Fruit fly (Drosophila melanogaster): Measurements from ENCODE around the gene Oga.

Gene Oga

DNA sequence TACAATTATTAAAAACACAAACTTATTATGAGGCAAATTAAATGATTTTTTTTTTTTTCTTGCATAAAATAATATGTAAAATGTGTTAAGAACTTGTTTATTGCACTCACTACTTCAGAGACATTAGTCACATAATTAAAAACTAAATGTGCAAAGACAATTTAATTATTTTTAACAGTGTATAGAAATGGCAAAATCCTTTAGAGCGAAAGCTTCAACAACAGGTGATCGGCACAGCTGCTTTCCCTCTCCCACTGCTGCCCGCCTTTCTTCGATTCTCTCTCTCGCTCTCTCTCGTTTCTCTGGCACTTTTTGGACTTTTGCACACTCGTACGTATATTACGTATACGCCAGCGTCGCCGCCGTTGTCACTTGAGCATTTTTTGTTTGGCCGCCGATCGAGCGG, 38.5 kb upstream of the Oga start (continued):
- TF ChIP-seq Elba2 (GFP tag; optimal IDR thresholded peaks at IDR 0.05), result no peak
- TF ChIP-seq HmgD (GFP tag; optimal IDR thresholded peaks at IDR 0.05), result no peak
- TF ChIP-seq Adf1 (GFP tag; IDR thresholded peaks at IDR 0.05), result no peak
- no peak for TF ChIP-seq NFAT (GFP tag; IDR thresholded peaks at IDR 0.05)
- TF ChIP-seq fd102C (GFP tag; optimal IDR thresholded peaks at IDR 0.05), result no peak
- no peak for TF ChIP-seq caup (GFP tag; optimal IDR thresholded peaks at IDR 0.05; ENCODE audit: severe bottlenecking)
- TF ChIP-seq Atf6 (GFP tag; IDR thresholded peaks at IDR 0.05), result 0 out of 2 replicates have a peak, but pooled peaks have one; percentile 37
- peak; percentile 40; the same call in 2 of the 3 replicates for TF ChIP-seq row (GFP tag; IDR thresholded peaks at IDR 0.05)
- peak; percentile 16 for TF ChIP-seq CG7839 (tag; optimal IDR thresholded peaks at IDR 0.05)
- TF ChIP-seq CG4854 (GFP tag; optimal IDR thresholded peaks at IDR 0.05), result no peak
- no peak for TF ChIP-seq Side (GFP tag; optimal IDR thresholded peaks at IDR 0.05)
- TF ChIP-seq CG43689 (GFP tag; IDR thresholded peaks at IDR 0.05), result no peak
- TF ChIP-seq Antp (GFP tag; optimal IDR thresholded peaks at IDR 0.05), result no peak
- no peak for TF ChIP-seq ATbp (GFP tag; optimal IDR thresholded peaks at IDR 0.05)
- TF ChIP-seq lmd (GFP tag; IDR thresholded peaks at IDR 0.05), result no peak
- no peak for TF ChIP-seq Neu2 (GFP tag; optimal IDR thresholded peaks at IDR 0.05; ENCODE audit: borderline replicate concordance)
- no peak for TF ChIP-seq Vsx1 (GFP tag; optimal IDR thresholded peaks at IDR 0.05)
- TF ChIP-seq CG31365 (tag; optimal IDR thresholded peaks at IDR 0.05), result no peak
- TF ChIP-seq Hr51 (GFP tag; optimal IDR thresholded peaks at IDR 0.05), result peak in 1 of 2 experiments; percentile 38
- TF ChIP-seq ind (GFP tag; optimal IDR thresholded peaks at IDR 0.05), result no peak
- no peak for TF ChIP-seq az2 (GFP tag; optimal IDR thresholded peaks at IDR 0.05)
- no peak for TF ChIP-seq gcm (GFP tag; optimal IDR thresholded peaks at IDR 0.05)
- no peak for TF ChIP-seq inv (GFP tag; IDR thresholded peaks at IDR 0.05; ENCODE audit: partially characterized antibody)
- peak; percentile 41 for TF ChIP-seq CG2120 (GFP tag; optimal IDR thresholded peaks at IDR 0.05)
- no peak for TF ChIP-seq sisA (GFP tag; IDR thresholded peaks at IDR 0.05)
- no peak for TF ChIP-seq CG17912 (GFP tag; optimal IDR thresholded peaks at IDR 0.05)
- TF ChIP-seq Nf-YC (tag; optimal IDR thresholded peaks at IDR 0.05), result no peak
- TF ChIP-seq gsb-n (tag; optimal IDR thresholded peaks at IDR 0.05), result no peak
- peak; percentile 26; the same call in 1 of the 2 replicates for TF ChIP-seq Xrp1 (GFP tag; IDR thresholded peaks at IDR 0.05)
- no peak for TF ChIP-seq CG8388 (GFP tag; optimal IDR thresholded peaks at IDR 0.05)
- TF ChIP-seq klu (GFP tag; IDR thresholded peaks at IDR 0.05), result no peak
- no peak for TF ChIP-seq CG9876 (GFP tag; optimal IDR thresholded peaks at IDR 0.05)
- TF ChIP-seq Sry-δ (GFP tag; optimal IDR thresholded peaks at IDR 0.05), result no peak
- TF ChIP-seq Rx (GFP tag; IDR thresholded peaks at IDR 0.05), result no peak
- TF ChIP-seq NK7.1 (GFP tag; optimal IDR thresholded peaks at IDR 0.05), result no peak
- no peak for TF ChIP-seq Jarid2 (GFP tag; optimal IDR thresholded peaks at IDR 0.05)
- TF ChIP-seq seq (GFP tag; IDR thresholded peaks at IDR 0.05), result 0 out of 2 replicates have a peak, but pooled peaks have one; percentile 17
- TF ChIP-seq CG6254 (GFP tag; optimal IDR thresholded peaks at IDR 0.05), result no peak
- TF ChIP-seq H15 (GFP tag; IDR thresholded peaks at IDR 0.05), result no peak
- TF ChIP-seq repo (GFP tag; optimal IDR thresholded peaks at IDR 0.05), result no peak
- TF ChIP-seq CG11695 (GFP tag; IDR thresholded peaks at IDR 0.05), result 0 out of 3 replicates have a peak, but pooled peaks have one; percentile 31
- TF ChIP-seq HLH4C (GFP tag; IDR thresholded peaks at IDR 0.05; ENCODE audit: partially characterized antibody), result no peak
- no peak for TF ChIP-seq CG1233 (GFP tag; optimal IDR thresholded peaks at IDR 0.05)
- no peak for TF ChIP-seq CG17361 (GFP tag; IDR thresholded peaks at IDR 0.05)
- TF ChIP-seq Meics (GFP tag; optimal IDR thresholded peaks at IDR 0.05), result peak; percentile 1
- TF ChIP-seq CG6813 (GFP tag; optimal IDR thresholded peaks at IDR 0.05), result no peak
- no peak for TF ChIP-seq CG17568 (GFP tag; optimal IDR thresholded peaks at IDR 0.05)
- peak in 1 of 2 experiments; percentile 22 for TF ChIP-seq crp (GFP tag; optimal IDR thresholded peaks at IDR 0.05)
- peak; percentile 27 for TF ChIP-seq CG30403 (GFP tag; optimal IDR thresholded peaks at IDR 0.05)
- no peak for TF ChIP-seq Stat92E (GFP tag; optimal IDR thresholded peaks at IDR 0.05)
